Fruit fly (Drosophila melanogaster) whole organism, embryonic: ENCODE data around the gene CG12182.

Experiments
- Blimp-1 ChIP-seq: fragments of 200-800 bp; sonication (Bioruptor generic); optimal IDR thresholded peaks from 3 replicates; lab custom pipeline; 2018; ENCODE audit warnings: missing biosample characterization, missing genetic modification characterization, mild to moderate bottlenecking, moderate library complexity, missing genetic modification reagents
- CG12071 ChIP-seq: fragments of 200-800 bp; sonication (Bioruptor generic); optimal IDR thresholded peaks from 3 replicates; lab custom pipeline; 2018; ENCODE audit warnings: missing biosample characterization, mild to moderate bottlenecking, missing genetic modification characterization
- CG12744 ChIP-seq: fragments of 200-800 bp; sonication (Bioruptor generic); optimal IDR thresholded peaks from 2 replicates; lab custom pipeline; 2016; ENCODE audit warnings: missing biosample characterization, missing genetic modification characterization
- CG14710 ChIP-seq: fragments of 200-800 bp; sonication (Bioruptor generic); optimal IDR thresholded peaks from 3 replicates; lab custom pipeline; 2019; ENCODE audit warnings: missing biosample characterization, mild to moderate bottlenecking, missing genetic modification characterization, moderate library complexity
- CG15073 ChIP-seq: fragments of 200-800 bp; sonication (Bioruptor generic); optimal IDR thresholded peaks from 2 replicates; lab custom pipeline; 2016; ENCODE audit warnings: missing biosample characterization, missing genetic modification characterization
- CG16815 ChIP-seq: fragments of 200-800 bp; sonication (Bioruptor generic); optimal IDR thresholded peaks from 3 replicates; lab custom pipeline; 2017; ENCODE audit warnings: missing biosample characterization, mild to moderate bottlenecking, missing genetic modification characterization
- CG17568 ChIP-seq: fragments of 200-800 bp; sonication (Bioruptor generic); optimal IDR thresholded peaks from 2 replicates; lab custom pipeline; 2018; ENCODE audit warnings: missing biosample characterization, mild to moderate bottlenecking, missing genetic modification characterization, moderate library complexity
- CG17829 ChIP-seq: fragments of 200-800 bp; optimal IDR thresholded peaks from 2 replicates; lab custom pipeline; 2019; ENCODE audit warnings: missing biosample characterization, mild to moderate bottlenecking, missing genetic modification characterization, moderate library complexity
- CG18262 ChIP-seq: fragments of 200-800 bp; optimal IDR thresholded peaks from 3 replicates; lab custom pipeline; 2019; ENCODE audit warnings: missing biosample characterization, mild to moderate bottlenecking, missing genetic modification characterization, moderate library complexity
- CG32532 ChIP-seq: fragments of 200-800 bp; sonication (Bioruptor generic); IDR thresholded peaks from 2 replicates; pipeline ENCODE4 v1.3.6; 2022; ENCODE audit warnings: missing biosample characterization, missing genetic modification characterization
- CG32767 ChIP-seq: fragments of 200-800 bp; sonication (Bioruptor generic); IDR thresholded peaks from 2 replicates; pipeline ENCODE4 v1.3.6; 2022; ENCODE audit warnings: missing biosample characterization, missing genetic modification characterization
- CG3847 ChIP-seq: fragments of 200-800 bp; sonication (Bioruptor generic); IDR thresholded peaks from 2 replicates; pipeline ENCODE4 v1.3.6; 2022; ENCODE audit warnings: missing biosample characterization, missing genetic modification characterization
- CG5953 ChIP-seq: fragments of 200-800 bp; sonication (Bioruptor generic); IDR thresholded peaks from 2 replicates; pipeline ENCODE4 v1.3.6; 2022; ENCODE audit warnings: missing biosample characterization, missing genetic modification characterization
- CG6791 ChIP-seq: fragments of 200-800 bp; sonication (Bioruptor generic); IDR thresholded peaks from 3 replicates; pipeline ENCODE4 v1.3.6; 2022; ENCODE audit warnings: missing biosample characterization, missing genetic modification characterization; ENCODE audit not compliant: partially characterized antibody
- CG7963 ChIP-seq: fragments of 200-800 bp; sonication (Bioruptor generic); IDR thresholded peaks from 3 replicates; pipeline ENCODE4 v1.3.6; 2022; ENCODE audit warnings: missing biosample characterization, missing genetic modification characterization; ENCODE audit not compliant: partially characterized antibody
- CG8359 ChIP-seq: fragments of 200-800 bp; sonication (Bioruptor generic); optimal IDR thresholded peaks from 2 replicates; lab custom pipeline; 2017; ENCODE audit warnings: missing biosample characterization, mild to moderate bottlenecking, missing genetic modification characterization, borderline replicate concordance
- CG8924 ChIP-seq: fragments of 200-800 bp; optimal IDR thresholded peaks from 3 replicates; lab custom pipeline; 2019; ENCODE audit warnings: missing biosample characterization, mild to moderate bottlenecking, missing genetic modification characterization, moderate library complexity
- CG9797 ChIP-seq: fragments of 200-800 bp; sonication (Bioruptor generic); optimal IDR thresholded peaks from 3 replicates; lab custom pipeline; 2018; ENCODE audit warnings: missing biosample characterization, mild to moderate bottlenecking, missing genetic modification characterization
- Camta ChIP-seq: fragments of 200-800 bp; sonication (Bioruptor generic); optimal IDR thresholded peaks from 2 replicates; lab custom pipeline; 2016; ENCODE audit warnings: missing biosample characterization, missing genetic modification characterization
- CoRest ChIP-seq: fragments of 200-800 bp; sonication (Bioruptor generic); optimal IDR thresholded peaks from 3 replicates; lab custom pipeline; 2018; ENCODE audit warnings: missing biosample characterization, mild to moderate bottlenecking, missing genetic modification characterization, moderate library complexity
- CrebB ChIP-seq: fragments of 200-800 bp; sonication (Bioruptor generic); optimal IDR thresholded peaks from 3 replicates; lab custom pipeline; 2018; ENCODE audit warnings: missing biosample characterization, mild to moderate bottlenecking, missing genetic modification characterization
- Ets65A ChIP-seq: fragments of 200-800 bp; sonication (Bioruptor generic); peaks from one replicate; lab custom pipeline; 2016; ENCODE audit warnings: missing biosample characterization, missing genetic modification characterization
- Ets97D ChIP-seq: fragments of 200-800 bp; sonication (Bioruptor generic); optimal IDR thresholded peaks from 3 replicates; lab custom pipeline; 2016; ENCODE audit warnings: missing biosample characterization, missing genetic modification characterization
- Hmx ChIP-seq: fragments of 200-800 bp; sonication (Bioruptor generic); optimal IDR thresholded peaks from 2 replicates; lab custom pipeline; 2016; ENCODE audit warnings: missing biosample characterization, missing genetic modification characterization
- Myb ChIP-seq: fragments of 200-800 bp; sonication (Bioruptor generic); optimal IDR thresholded peaks from 2 replicates; lab custom pipeline; 2016; ENCODE audit warnings: missing biosample characterization, missing genetic modification characterization
- NC2α ChIP-seq: fragments of 200-800 bp; sonication (Bioruptor generic); optimal IDR thresholded peaks from 2 replicates; lab custom pipeline; 2016; ENCODE audit warnings: missing biosample characterization, missing genetic modification characterization
- NFAT ChIP-seq: fragments of 200-800 bp; sonication (Bioruptor generic); IDR thresholded peaks from 2 replicates; pipeline ENCODE4 v1.3.6; 2022; ENCODE audit warnings: missing biosample characterization, missing genetic modification characterization
- Optix ChIP-seq: fragments of 200-800 bp; sonication (Bioruptor generic); IDR thresholded peaks from 3 replicates; pipeline ENCODE4 v1.3.6; 2022; ENCODE audit warnings: missing biosample characterization, missing genetic modification characterization
- Pdp1 ChIP-seq, 2 experiments: fragments of 200-800 bp; sonication (Bioruptor generic); optimal IDR thresholded peaks; 3 replicates each; lab custom pipeline; 2016; ENCODE audit warnings: missing biosample characterization in 2 of 2, missing genetic modification characterization in 2 of 2, mild to moderate bottlenecking in 1 of 2, moderate library complexity in 1 of 2
- Sry-β ChIP-seq: fragments of 200-800 bp; sonication (Bioruptor generic); optimal IDR thresholded peaks from 2 replicates; lab custom pipeline; 2018; ENCODE audit warnings: missing biosample characterization, mild to moderate bottlenecking, missing genetic modification characterization, moderate library complexity
- Ssrp ChIP-seq: fragments of 200-800 bp; sonication (Bioruptor generic); optimal IDR thresholded peaks from 2 replicates; lab custom pipeline; 2018; ENCODE audit warnings: missing biosample characterization, mild to moderate bottlenecking, missing genetic modification characterization, moderate library complexity
- ac ChIP-seq: fragments of 200-800 bp; sonication (Bioruptor generic); optimal IDR thresholded peaks from 3 replicates; lab custom pipeline; 2017; ENCODE audit warnings: missing biosample characterization, mild to moderate bottlenecking, missing genetic modification characterization
- ap ChIP-seq: fragments of 200-800 bp; sonication (Bioruptor generic); IDR thresholded peaks from 2 replicates; pipeline ENCODE4 v1.3.6; 2022; ENCODE audit warnings: missing biosample characterization, missing genetic modification characterization
- ase ChIP-seq: fragments of 200-800 bp; sonication (Bioruptor generic); IDR thresholded peaks from 3 replicates; pipeline ENCODE4 v1.3.6; 2022; ENCODE audit warnings: missing biosample characterization, missing genetic modification characterization
- ci ChIP-seq: fragments of 200-800 bp; sonication (Bioruptor generic); IDR thresholded peaks from 3 replicates; pipeline ENCODE4 v1.3.6; 2022; ENCODE audit warnings: missing biosample characterization, missing genetic modification characterization
- dmrt99B ChIP-seq: fragments of 200-800 bp; sonication (Bioruptor generic); optimal IDR thresholded peaks from 2 replicates; lab custom pipeline; 2018; ENCODE audit warnings: missing biosample characterization, mild to moderate bottlenecking, missing genetic modification characterization, moderate library complexity
- dpn ChIP-seq, 2 experiments: fragments of 200-800 bp; sonication (Bioruptor generic); optimal IDR thresholded peaks; 3 replicates each; lab custom pipeline; 2016; ENCODE audit warnings: missing biosample characterization in 2 of 2, missing genetic modification characterization in 2 of 2
- eyg ChIP-seq: fragments of 200-800 bp; sonication (Bioruptor generic); optimal IDR thresholded peaks from 3 replicates; lab custom pipeline; 2016; ENCODE audit warnings: missing biosample characterization, missing genetic modification characterization
- fd3F ChIP-seq: fragments of 200-800 bp; sonication (Bioruptor generic); optimal IDR thresholded peaks from 2 replicates; lab custom pipeline; 2018; ENCODE audit warnings: missing biosample characterization, mild to moderate bottlenecking, missing genetic modification characterization, moderate library complexity
- ftz-f1 ChIP-seq: fragments of 200-800 bp; sonication (Bioruptor generic); optimal IDR thresholded peaks from 2 replicates; lab custom pipeline; 2016; ENCODE audit warnings: missing biosample characterization, missing genetic modification characterization
- ind ChIP-seq: fragments of 200-800 bp; sonication (Bioruptor generic); optimal IDR thresholded peaks from 3 replicates; lab custom pipeline; 2016; ENCODE audit warnings: missing biosample characterization, missing genetic modification characterization
- jigr1 ChIP-seq: fragments of 200-800 bp; sonication (Bioruptor generic); IDR thresholded peaks from 3 replicates; pipeline ENCODE4 v1.3.6; 2022; ENCODE audit warnings: missing biosample characterization, missing genetic modification characterization
- mld ChIP-seq: fragments of 200-800 bp; sonication (Bioruptor generic); IDR thresholded peaks from 3 replicates; pipeline ENCODE4 v1.3.6; 2022; ENCODE audit warnings: missing biosample characterization, missing genetic modification characterization; ENCODE audit not compliant: partially characterized antibody
- onecut ChIP-seq: fragments of 200-800 bp; sonication (Bioruptor generic); IDR thresholded peaks from 2 replicates; pipeline ENCODE4 v1.3.6; 2022; ENCODE audit warnings: missing biosample characterization, missing genetic modification characterization
- pita ChIP-seq: fragments of 200-800 bp; sonication (Bioruptor generic); optimal IDR thresholded peaks from 2 replicates; lab custom pipeline; 2017; ENCODE audit warnings: missing biosample characterization, mild to moderate bottlenecking, missing genetic modification characterization
- sd ChIP-seq: fragments of 200-800 bp; sonication (Bioruptor generic); optimal IDR thresholded peaks from 3 replicates; lab custom pipeline; 2018; ENCODE audit warnings: missing biosample characterization, mild to moderate bottlenecking, missing genetic modification characterization, moderate library complexity
- sr ChIP-seq: fragments of 200-800 bp; sonication (Bioruptor generic); IDR thresholded peaks from 3 replicates; pipeline ENCODE4 v1.3.6; 2022; ENCODE audit warnings: missing biosample characterization, missing genetic modification characterization
- tup ChIP-seq: fragments of 200-800 bp; sonication (Bioruptor generic); optimal IDR thresholded peaks from 2 replicates; lab custom pipeline; 2016; ENCODE audit warnings: missing biosample characterization, mild to moderate bottlenecking, missing genetic modification characterization, moderate library complexity
- vfl ChIP-seq: fragments of 200-800 bp; sonication (Bioruptor generic); optimal IDR thresholded peaks from 2 replicates; lab custom pipeline; 2016; ENCODE audit warnings: missing biosample characterization, missing genetic modification characterization
- wdn ChIP-seq: fragments of 200-800 bp; sonication (Bioruptor generic); IDR thresholded peaks from 2 replicates; pipeline ENCODE4 v1.3.6; 2022; ENCODE audit warnings: missing biosample characterization, missing genetic modification characterization
- zen2 ChIP-seq: fragments of 200-800 bp; sonication (Bioruptor generic); IDR thresholded peaks from 3 replicates; pipeline ENCODE4 v1.3.6; 2022; ENCODE audit warnings: missing biosample characterization, missing genetic modification characterization; ENCODE audit not compliant: partially characterized antibody

The CG12182 gene

DNA sequence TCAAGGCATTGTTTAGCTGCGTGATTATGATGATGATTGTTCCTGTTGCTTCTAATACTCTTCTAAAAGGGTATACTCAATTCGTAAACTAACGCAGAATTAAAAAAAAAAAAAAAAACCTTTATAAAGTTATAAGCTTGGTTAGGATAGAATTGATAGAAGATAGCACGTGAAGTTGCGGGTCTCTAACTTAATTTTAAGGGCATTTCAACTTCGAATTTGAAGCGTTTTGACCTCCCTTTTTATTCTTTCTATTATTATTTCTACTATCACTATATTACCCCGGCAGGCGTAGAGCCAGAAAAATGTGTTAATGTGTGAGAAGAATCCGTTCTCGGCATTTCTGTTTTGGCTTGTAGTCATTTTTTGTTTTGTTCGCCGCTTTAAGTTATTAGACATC is 20.6 kb downstream of the CG12182 start (continued):
- TF ChIP-seq CG7963 (GFP tag; lab: Robert Waterston, UW) (no peak), CG8359 (no peak), zen2 (GFP tag; lab: Robert Waterston, UW) (no peak), Ets65A (GFP tag; lab: Kevin White, UChicago) (peak; percentile 90), Ets97D (GFP tag; lab: Kevin White, UChicago) (peak; percentile 24), CG6791 (GFP tag; lab: Robert Waterston, UW) (no peak), ci (peak; percentile 75), CG5953 (peak; percentile 57), dmrt99B (peak; percentile 67), Sry-β (no peak), ac (GFP tag; lab: Kevin White, UChicago) (no peak), ftz-f1 (GFP tag; lab: Kevin White, UChicago) (no peak), tup (peak; percentile 43), NFAT (no peak), CG32767 (GFP tag; lab: Robert Waterston, UW) (peak; percentile 55; the same call in 1 of the 2 replicates), ind (GFP tag; lab: Kevin White, UChicago) (peak; percentile 55), wdn (GFP tag; lab: Robert Waterston, UW) (0 out of 2 replicates have a peak, but pooled peaks have one; percentile 37), Optix (GFP tag; lab: Robert Waterston, UW) (peak; percentile 52; the same call in 1 of the 3 replicates), ap (GFP tag; lab: Robert Waterston, UW) (peak; percentile 23; the same call in 1 of the 2 replicates), Blimp-1 (GFP tag; lab: Kevin White, UChicago) (peak; percentile 83), CG16815 (GFP tag; lab: Kevin White, UChicago) (peak; percentile 42), mld (GFP tag; lab: Robert Waterston, UW) (no peak), CG14710 (peak; percentile 66), jigr1 (no peak), vfl (GFP tag; lab: Kevin White, UChicago) (no peak), sr (GFP tag; lab: Robert Waterston, UW) (no peak), CG3847 (0 out of 2 replicates have a peak, but pooled peaks have one; percentile 30), CG32532 (GFP tag; lab: Robert Waterston, UW) (peak; percentile 72), CG17829 (tag; lab: Kevin White, UChicago) (peak; percentile 63), Hmx (GFP tag; lab: Kevin White, UChicago) (no peak), Ssrp (peak; percentile 72), dpn (GFP tag; optimal IDR thresholded peaks at IDR 0.05; lab: Kevin White, UChicago) (peak; percentile 45 to 66), Pdp1 (GFP tag; optimal IDR thresholded peaks at IDR 0.05; lab: Kevin White, UChicago) (peak; percentile 56 to 61), sd (tag; lab: Kevin White, UChicago) (peak; percentile 48), CG12071 (peak; percentile 5), Camta (peak; percentile 55), CG15073 (GFP tag; lab: Kevin White, UChicago) (no peak), NC2α (GFP tag; lab: Kevin White, UChicago) (peak; percentile 0), CG17568 (GFP tag; lab: Kevin White, UChicago) (peak; percentile 49), CoRest (tag; lab: Kevin White, UChicago) (peak; percentile 76), CG18262 (tag; lab: Kevin White, UChicago) (peak; percentile 79), fd3F (GFP tag; lab: Kevin White, UChicago) (peak; percentile 41), Myb (GFP tag; lab: Kevin White, UChicago) (peak; percentile 25), pita (GFP tag; lab: Kevin White, UChicago) (no peak), ase (GFP tag; lab: Robert Waterston, UW) (no peak), onecut (GFP tag; lab: Robert Waterston, UW) (0 out of 2 replicates have a peak, but pooled peaks have one; percentile 21), eyg (no peak), CrebB (no peak), CG12744 (GFP tag; lab: Kevin White, UChicago) (peak; percentile 42), CG8924 (tag; lab: Kevin White, UChicago) (peak; percentile 66), CG9797 (GFP tag; lab: Kevin White, UChicago) (no peak)
